Worm (Caenorhabditis elegans) whole organism, L1 larva: Measurements from ENCODE around the gene daf-18.

Source experiments
- C16A3.4 ChIP-seq: fragments of 150-350 bp; optimal IDR thresholded peaks from 2 replicates; lab custom pipeline; 2014; ENCODE audit warnings: missing biosample characterization, missing genetic modification characterization
- C34B4.2 ChIP-seq: sonication (generic microtip); optimal IDR thresholded peaks from 2 replicates; lab custom pipeline; 2017; ENCODE audit warnings: mild to moderate bottlenecking, missing genetic modification characterization, missing compliant biosample characterization
- F16B12.6 ChIP-seq: fragments of 150-350 bp; optimal IDR thresholded peaks from 2 replicates; lab custom pipeline; 2014; ENCODE audit warnings: missing biosample characterization, missing genetic modification characterization
- alr-1 ChIP-seq: fragments of 200-800 bp; sonication (Bioruptor generic); optimal IDR thresholded peaks from 2 replicates; lab custom pipeline; 2018; ENCODE audit warnings: borderline replicate concordance, mild to moderate bottlenecking, missing genetic modification characterization, missing compliant biosample characterization
- blmp-1 ChIP-seq: fragments of 150-350 bp; optimal IDR thresholded peaks from 2 replicates; lab custom pipeline; 2014; ENCODE audit warnings: missing biosample characterization, missing genetic modification characterization
- ceh-63 ChIP-seq: fragments of 200-800 bp; sonication (Bioruptor generic); optimal IDR thresholded peaks from 2 replicates; lab custom pipeline; 2018; ENCODE audit warnings: mild to moderate bottlenecking, missing genetic modification characterization, missing compliant biosample characterization
- ceh-82 ChIP-seq, 3 experiments: fragments of 150-350 bp in 1 of 3; sonication (generic microtip) in 2 of 3; optimal IDR thresholded peaks; 2 replicates each; lab custom pipeline; 2014 to 2017; ENCODE audit warnings: missing biosample characterization in 3 of 3, missing genetic modification characterization in 3 of 3
- ceh-88 ChIP-seq: fragments of 200-800 bp; sonication (Bioruptor generic); IDR thresholded peaks from 2 replicates; pipeline ENCODE4 v1.3.6; 2022; ENCODE audit warnings: missing genetic modification characterization, missing compliant biosample characterization
- ces-1 ChIP-seq: fragments of 150-350 bp; optimal IDR thresholded peaks from 2 replicates; lab custom pipeline; 2014; ENCODE audit warnings: missing biosample characterization, missing genetic modification reagents, missing genetic modification characterization
- dsc-1 ChIP-seq: sonication (generic microtip); optimal IDR thresholded peaks from 2 replicates; lab custom pipeline; 2016; ENCODE audit warnings: mild to moderate bottlenecking, missing genetic modification characterization, missing compliant biosample characterization
- efl-1 ChIP-seq, 4 experiments: fragments of 150-350 bp; optimal IDR thresholded peaks in 3 of 4; peaks in 1 of 4; 1 replicate in 1 of 4; 2 replicates in 3 of 4; lab custom pipeline; 2014; ENCODE audit warnings: missing biosample characterization in 2 of 4, missing genetic modification characterization in 2 of 4, missing genetic modification reagents in 2 of 4
- efl-3 ChIP-seq: fragments of 200-800 bp; sonication (Bioruptor generic); optimal IDR thresholded peaks from 2 replicates; lab custom pipeline; 2018; ENCODE audit warnings: mild to moderate bottlenecking, missing genetic modification characterization, missing compliant biosample characterization
- ets-5 ChIP-seq: fragments of 200-800 bp; sonication (Bioruptor generic); IDR thresholded peaks from 2 replicates; pipeline ENCODE4 v1.3.6; 2022; ENCODE audit warnings: missing genetic modification characterization, missing compliant biosample characterization
- fkh-10 ChIP-seq: sonication (generic microtip); optimal IDR thresholded peaks from 2 replicates; lab custom pipeline; 2017; ENCODE audit warnings: missing biosample characterization, missing genetic modification reagents, missing genetic modification characterization
- fkh-4 ChIP-seq: sonication (generic microtip); optimal IDR thresholded peaks from 2 replicates; lab custom pipeline; 2016; ENCODE audit warnings: missing compliant biosample characterization, missing genetic modification characterization, borderline replicate concordance
- fkh-8 ChIP-seq: sonication (generic microtip); optimal IDR thresholded peaks from 2 replicates; lab custom pipeline; 2016; ENCODE audit warnings: mild to moderate bottlenecking, missing genetic modification characterization, missing compliant biosample characterization
- fos-1 ChIP-seq: fragments of 150-350 bp; optimal IDR thresholded peaks from 2 replicates; lab custom pipeline; 2014; ENCODE audit warnings: missing biosample characterization, missing genetic modification characterization
- grh-1 ChIP-seq: fragments of 200-800 bp; sonication (Bioruptor generic); IDR thresholded peaks from 2 replicates; pipeline ENCODE4 v1.3.6; 2022; ENCODE audit warnings: missing genetic modification reagents, missing genetic modification characterization, missing compliant biosample characterization
- hlh-4 ChIP-seq: sonication (generic microtip); optimal IDR thresholded peaks from 2 replicates; lab custom pipeline; 2016; ENCODE audit warnings: mild to moderate bottlenecking, missing genetic modification characterization, missing compliant biosample characterization
- hpl-2 ChIP-seq: fragments of 150-350 bp; optimal IDR thresholded peaks from 2 replicates; lab custom pipeline; 2014; ENCODE audit warnings: missing biosample characterization, missing genetic modification reagents, missing genetic modification characterization
- irx-1 ChIP-seq: sonication (generic microtip); optimal IDR thresholded peaks from 2 replicates; lab custom pipeline; 2016; ENCODE audit warnings: missing genetic modification characterization, missing compliant biosample characterization
- lin-13 ChIP-seq: fragments of 150-350 bp; optimal IDR thresholded peaks from 2 replicates; lab custom pipeline; 2014; ENCODE audit warnings: missing biosample characterization, missing genetic modification reagents, missing genetic modification characterization
- lin-14 ChIP-seq: fragments of 200-800 bp; sonication (Bioruptor generic); optimal IDR thresholded peaks from 2 replicates; lab custom pipeline; 2018; ENCODE audit warnings: mild to moderate bottlenecking, missing genetic modification characterization, moderate library complexity, missing compliant biosample characterization
- lin-35 ChIP-seq, 2 experiments: fragments of 150-350 bp; optimal IDR thresholded peaks; 2 replicates each; lab custom pipeline; 2014; ENCODE audit warnings: missing biosample characterization in 2 of 2, missing genetic modification characterization in 2 of 2, missing genetic modification reagents in 2 of 2
- lin-39 ChIP-seq: fragments of 150-350 bp; optimal IDR thresholded peaks from 2 replicates; lab custom pipeline; 2014; ENCODE audit warnings: missing biosample characterization, missing genetic modification reagents, missing genetic modification characterization
- lir-3 ChIP-seq: sonication (generic microtip); optimal IDR thresholded peaks from 2 replicates; lab custom pipeline; 2016; ENCODE audit warnings: mild to moderate bottlenecking, missing genetic modification characterization, moderate library complexity, missing compliant biosample characterization; ENCODE audit not compliant: poor library complexity
- mdl-1 ChIP-seq, 2 experiments: fragments of 150-350 bp; optimal IDR thresholded peaks; 2 replicates each; lab custom pipeline; 2014 to 2017; ENCODE audit warnings: missing biosample characterization in 2 of 2, missing genetic modification characterization in 2 of 2, inconsistent platforms in 1 of 2
- mef-2 ChIP-seq: fragments of 150-350 bp; optimal IDR thresholded peaks from 2 replicates; lab custom pipeline; 2014; ENCODE audit warnings: missing biosample characterization, missing genetic modification characterization
- nhr-11 ChIP-seq: fragments of 150-350 bp; optimal IDR thresholded peaks from 2 replicates; lab custom pipeline; 2014; ENCODE audit warnings: missing biosample characterization, missing genetic modification characterization
- nhr-12 ChIP-seq: sonication (generic microtip); optimal IDR thresholded peaks from 2 replicates; lab custom pipeline; 2017; ENCODE audit warnings: missing biosample characterization, missing genetic modification characterization
- nhr-28 ChIP-seq: fragments of 150-350 bp; optimal IDR thresholded peaks from 2 replicates; lab custom pipeline; 2014; ENCODE audit warnings: missing biosample characterization, missing genetic modification characterization
- nhr-84 ChIP-seq: sonication (generic microtip); optimal IDR thresholded peaks from 2 replicates; lab custom pipeline; 2017; ENCODE audit warnings: missing biosample characterization, missing genetic modification characterization
- nhr-90 ChIP-seq: sonication (generic microtip); optimal IDR thresholded peaks from 2 replicates; lab custom pipeline; 2016; ENCODE audit warnings: mild to moderate bottlenecking, missing genetic modification characterization, missing compliant biosample characterization; ENCODE audit not compliant: poor library complexity
- pag-3 ChIP-seq: sonication (generic microtip); optimal IDR thresholded peaks from 2 replicates; lab custom pipeline; 2017; ENCODE audit warnings: missing genetic modification characterization, mild to moderate bottlenecking, missing compliant biosample characterization, antibody characterized with exemption, borderline replicate concordance; ENCODE audit not compliant: insufficient read depth
- pax-3 ChIP-seq: fragments of 200-800 bp; sonication (Bioruptor generic); optimal IDR thresholded peaks from 2 replicates; lab custom pipeline; 2018; ENCODE audit warnings: mild to moderate bottlenecking, missing genetic modification characterization, moderate library complexity, missing compliant biosample characterization
- pqm-1 ChIP-seq: sonication (generic microtip); optimal IDR thresholded peaks from 3 replicates; lab custom pipeline; 2017; ENCODE audit warnings: missing biosample characterization, missing genetic modification characterization
- skn-1 ChIP-seq: fragments of 150-350 bp; optimal IDR thresholded peaks from 2 replicates; lab custom pipeline; 2014; ENCODE audit warnings: missing biosample characterization, missing genetic modification characterization
- sox-4 ChIP-seq: sonication (generic microtip); optimal IDR thresholded peaks from 2 replicates; lab custom pipeline; 2016; ENCODE audit warnings: missing genetic modification characterization, missing compliant biosample characterization
- sptf-1 ChIP-seq: fragments of 150-350 bp; optimal IDR thresholded peaks from 2 replicates; lab custom pipeline; 2014; ENCODE audit warnings: missing biosample characterization, missing genetic modification characterization
- sup-37 ChIP-seq: fragments of 200-800 bp; sonication (Bioruptor generic); optimal IDR thresholded peaks from 2 replicates; lab custom pipeline; 2018; ENCODE audit warnings: mild to moderate bottlenecking, missing genetic modification characterization, missing compliant biosample characterization
- swsn-7 ChIP-seq: sonication (generic microtip); optimal IDR thresholded peaks from 2 replicates; lab custom pipeline; 2016; ENCODE audit warnings: missing genetic modification characterization, missing compliant biosample characterization
- tlp-1 ChIP-seq: fragments of 150-350 bp; optimal IDR thresholded peaks from 2 replicates; lab custom pipeline; 2014; ENCODE audit warnings: missing biosample characterization, missing genetic modification characterization
- unc-130 ChIP-seq: fragments of 150-350 bp; optimal IDR thresholded peaks from 2 replicates; lab custom pipeline; 2017; ENCODE audit warnings: missing biosample characterization, missing genetic modification characterization, inconsistent platforms
- unc-30 ChIP-seq: sonication (generic microtip); optimal IDR thresholded peaks from 2 replicates; lab custom pipeline; 2017; ENCODE audit warnings: missing biosample characterization, missing genetic modification characterization
- unc-62 ChIP-seq: fragments of 150-350 bp; optimal IDR thresholded peaks from 2 replicates; lab custom pipeline; 2014; ENCODE audit warnings: missing biosample characterization, missing genetic modification reagents, missing genetic modification characterization
- unc-98 ChIP-seq: fragments of 200-800 bp; sonication (Bioruptor generic); IDR thresholded peaks from 2 replicates; pipeline ENCODE4 v1.3.6; 2022; ENCODE audit warnings: missing genetic modification characterization, missing compliant biosample characterization
- vab-15 ChIP-seq: sonication (generic microtip); optimal IDR thresholded peaks from 2 replicates; lab custom pipeline; 2017; ENCODE audit warnings: missing genotype, mild to moderate bottlenecking, missing genetic modification characterization, missing compliant biosample characterization
- xbp-1 ChIP-seq: sonication (generic microtip); optimal IDR thresholded peaks from 2 replicates; lab custom pipeline; 2016; ENCODE audit warnings: missing genetic modification characterization, missing compliant biosample characterization
- zag-1 ChIP-seq: fragments of 150-350 bp; optimal IDR thresholded peaks from 2 replicates; lab custom pipeline; 2014; ENCODE audit warnings: missing biosample characterization, missing genetic modification characterization
- ztf-4 ChIP-seq: fragments of 150-350 bp; optimal IDR thresholded peaks from 2 replicates; lab custom pipeline; 2014; ENCODE audit warnings: missing biosample characterization, missing genetic modification characterization

daf-18 gene

DNA sequence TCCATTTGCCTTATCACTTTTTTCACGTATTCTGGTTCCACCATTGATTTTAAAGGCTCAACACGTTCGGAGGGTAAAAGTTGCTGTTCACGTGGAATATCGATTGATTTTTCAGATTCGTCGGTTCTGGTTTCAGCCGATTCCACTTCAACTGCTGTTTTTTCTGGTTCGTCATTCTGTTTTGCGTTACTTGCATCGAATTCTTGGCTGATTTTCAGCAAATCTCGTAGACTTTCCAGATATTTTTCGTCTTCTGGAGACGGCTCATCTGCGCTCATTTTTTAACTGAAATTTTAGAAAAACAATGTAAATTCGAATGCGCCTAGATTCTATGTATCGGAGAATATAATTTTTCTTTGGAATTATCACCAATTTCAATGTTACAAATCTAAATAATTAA, 5.3 kb downstream of the daf-18 start, which contains the start of gene eri-1:
Gene eri-1, minus strand, starts transcription at position 285 of the 400 bp plus-strand sequence.
- TF ChIP-seq lin-14 (GFP tag; lab: Kevin White, UChicago) = no peak

ce11 chrIV:410420-410891, 14.5 kb downstream of the daf-18 start, which contains the start of gene T07A9.12:
Gene T07A9.12, plus strand, starts transcription at chrIV:410867.
- TF ChIP-seq swsn-7 (tag; lab: Kevin White, UChicago) (peak; percentile 80), alr-1 (tag; lab: Kevin White, UChicago) (no peak), nhr-84 (tag; lab: Kevin White, UChicago) (no peak), nhr-12 (tag; lab: Kevin White, UChicago) (no peak), mef-2 (tag; lab: Kevin White, UChicago) (peak; percentile 23), lin-35 (GFP tag; optimal IDR thresholded peaks at IDR 0.05; lab: Kevin White, UChicago) (peak; percentile 74 to 76), lin-13 (peak; percentile 69), nhr-11 (tag; lab: Kevin White, UChicago) (no peak), fkh-10 (GFP tag; lab: Kevin White, UChicago) (peak; percentile 5), dsc-1 (tag; lab: Kevin White, UChicago) (peak; percentile 54), unc-62 (GFP tag; lab: Kevin White, UChicago) (no peak), blmp-1 (tag; lab: Kevin White, UChicago) (peak; percentile 32), F16B12.6 (peak; percentile 25), pax-3 (tag; lab: Kevin White, UChicago) (peak; percentile 81), tlp-1 (tag; lab: Kevin White, UChicago) (no peak), fkh-4 (tag; lab: Kevin White, UChicago) (no peak), efl-1 (optimal IDR thresholded peaks at IDR 0.05; lab: Kevin White, UChicago) (peak; percentile 76 to 84), efl-1 (GFP tag; optimal IDR thresholded peaks at IDR 0.05 in 1 of 2; lab: Kevin White, UChicago) (peak; percentile 41 to 92), hlh-4 (tag; lab: Kevin White, UChicago) (no peak), ets-5 (GFP tag; lab: Robert Waterston, UW) (no peak), sox-4 (tag; lab: Kevin White, UChicago) (peak; percentile 55), lin-39 (no peak), pag-3 (tag; lab: Kevin White, UChicago) (no peak), nhr-28 (tag; lab: Kevin White, UChicago) (no peak), C34B4.2 (tag; lab: Kevin White, UChicago) (no peak), mdl-1 (tag; optimal IDR thresholded peaks at IDR 0.05; lab: Kevin White, UChicago) (peak in 1 of 2 experiments; percentile 50), zag-1 (tag; lab: Kevin White, UChicago) (no peak), xbp-1 (peak; percentile 69), ztf-4 (tag; lab: Kevin White, UChicago) (no peak), hpl-2 (GFP tag; lab: Kevin White, UChicago) (no peak), sptf-1 (tag; lab: Kevin White, UChicago) (no peak), ceh-88 (no peak; the same call in 1 of the 2 replicates), lir-3 (tag; lab: Kevin White, UChicago) (peak; percentile 84), irx-1 (tag; lab: Kevin White, UChicago) (peak; percentile 35), efl-3 (GFP tag; lab: Kevin White, UChicago) (no peak), C16A3.4 (tag; lab: Kevin White, UChicago) (peak; percentile 85), skn-1 (tag; lab: Kevin White, UChicago) (peak; percentile 44), lin-14 (GFP tag; lab: Kevin White, UChicago) (no peak), pqm-1 (tag; lab: Kevin White, UChicago) (peak; percentile 0), nhr-90 (tag; lab: Kevin White, UChicago) (peak; percentile 77), sup-37 (GFP tag; lab: Kevin White, UChicago) (no peak), vab-15 (tag; lab: Kevin White, UChicago) (peak; percentile 83), fos-1 (tag; lab: Kevin White, UChicago) (peak; percentile 77), ceh-82 (tag; optimal IDR thresholded peaks at IDR 0.05; lab: Kevin White, UChicago) (peak; percentile 3 to 70 (median 64)), unc-98 (GFP tag; lab: Robert Waterston, UW) (peak; percentile 71), unc-30 (tag; lab: Kevin White, UChicago) (no peak), grh-1 (GFP tag; lab: Robert Waterston, UW) (no peak), unc-130 (tag; lab: Kevin White, UChicago) (peak; percentile 77), ces-1 (GFP tag; lab: Kevin White, UChicago) (no peak), ceh-63 (GFP tag; lab: Kevin White, UChicago) (no peak), fkh-8 (tag; lab: Kevin White, UChicago) (peak; percentile 83)
